Fruit fly (Drosophila melanogaster) Kc167 (cell line): Measurements from ENCODE around the gene CG6415.

Experiments
- Myc ChIP-seq: fragments of >200 bp; optimal IDR thresholded peaks from 2 replicates; lab custom pipeline; 2017; ENCODE audit warnings: missing external identifiers
- Sin3A ChIP-seq: fragments of >200 bp; optimal IDR thresholded peaks from 2 replicates; lab custom pipeline; 2018; ENCODE audit warnings: missing external identifiers
- h ChIP-seq: fragments of >200 bp; optimal IDR thresholded peaks from 3 replicates; lab custom pipeline; 2018; ENCODE audit warnings: missing external identifiers
- insv ChIP-seq: fragments of >200 bp; optimal IDR thresholded peaks from 3 replicates; lab custom pipeline; 2018; ENCODE audit warnings: missing external identifiers
- psq ChIP-seq: fragments of >200 bp; optimal IDR thresholded peaks from 2 replicates; lab custom pipeline; 2017; ENCODE audit warnings: missing external identifiers
- ttk ChIP-seq: sonication (Bioruptor generic); optimal IDR thresholded peaks from 2 replicates; lab custom pipeline; 2017; ENCODE audit warnings: missing external identifiers

The CG6415 gene

dm6 chr2L:10682197-10682596, 21.2 kb upstream of the CG6415 start:
- no peak for TF ChIP-seq psq
- TF ChIP-seq Myc (lab: Kevin White, UChicago), result no peak
- no peak for TF ChIP-seq Sin3A (lab: Kevin White, UChicago)
- TF ChIP-seq h (lab: Kevin White, UChicago), result no peak

- TF ChIP-seq Sin3A (lab: Kevin White, UChicago) (no peak), ttk (no peak), psq (no peak), Myc (lab: Kevin White, UChicago) (no peak), insv (no peak), h (lab: Kevin White, UChicago) (no peak)
Measured at dm6 chr2L:10682912-10683311, 20.5 kb upstream of the CG6415 start.

- no peak for TF ChIP-seq Myc (lab: Kevin White, UChicago)
- TF ChIP-seq insv, result no peak
- TF ChIP-seq psq, result no peak
- no peak for TF ChIP-seq ttk
- no peak for TF ChIP-seq h (lab: Kevin White, UChicago)
- no peak for TF ChIP-seq Sin3A (lab: Kevin White, UChicago)
Measured at dm6 chr2L:10684309-10684708, 19.1 kb upstream of the CG6415 start, which contains the start of gene CG7299. TSS of gene CG7299 (minus strand) at chr2L:10684409.

- TF ChIP-seq insv, result no peak
- no peak for TF ChIP-seq ttk
- no peak for TF ChIP-seq h (lab: Kevin White, UChicago)
- TF ChIP-seq Sin3A (lab: Kevin White, UChicago), result no peak
- TF ChIP-seq psq, result no peak
- TF ChIP-seq Myc (lab: Kevin White, UChicago), result no peak
Measured at dm6 chr2L:10685666-10686065, 17.8 kb upstream of the CG6415 start.

dm6 chr2L:10687009-10687793, 16.2 kb upstream of the CG6415 start, which contains the start of gene CG7296:
TSS of gene CG7296 (minus strand) at chr2L:10687066.
- TF ChIP-seq Sin3A (lab: Kevin White, UChicago) (no peak), ttk (no peak), insv (no peak), psq (no peak), h (lab: Kevin White, UChicago) (no peak), Myc (lab: Kevin White, UChicago) (no peak)

dm6 chr2L:10687794-10688185, 15.6 kb upstream of the CG6415 start:
- TF ChIP-seq insv (no peak), ttk (no peak), Myc (lab: Kevin White, UChicago) (no peak), h (lab: Kevin White, UChicago) (no peak)

dm6 chr2L:10688764-10689163, 14.7 kb upstream of the CG6415 start:
- TF ChIP-seq psq, result no peak

dm6 chr2L:10689221-10690034, 14.0 kb upstream of the CG6415 start, which contains the start of gene CG7294:
TSS of gene CG7294 (minus strand) at chr2L:10689271.
- TF ChIP-seq psq, result no peak
- no peak for TF ChIP-seq insv
- no peak for TF ChIP-seq ttk
- TF ChIP-seq h (lab: Kevin White, UChicago), result no peak
- no peak for TF ChIP-seq Myc (lab: Kevin White, UChicago)
- TF ChIP-seq Sin3A (lab: Kevin White, UChicago), result no peak

- TF ChIP-seq psq, result no peak
- no peak for TF ChIP-seq ttk
- no peak for TF ChIP-seq Myc (lab: Kevin White, UChicago)
- no peak for TF ChIP-seq Sin3A (lab: Kevin White, UChicago)
Measured at dm6 chr2L:10693018-10693417, 10.4 kb upstream of the CG6415 start.

- no peak for TF ChIP-seq insv
- TF ChIP-seq Sin3A (lab: Kevin White, UChicago), result no peak
- TF ChIP-seq Myc (lab: Kevin White, UChicago), result no peak
- no peak for TF ChIP-seq psq
- TF ChIP-seq h (lab: Kevin White, UChicago), result no peak
- TF ChIP-seq ttk, result no peak
Measured at dm6 chr2L:10694053-10694618, 9.3 kb upstream of the CG6415 start, which contains the start of gene CG17108. TSS of gene CG17108 (minus strand) at chr2L:10694103.

dm6 chr2L:10697992-10698391, 5.4 kb upstream of the CG6415 start, which contains the start of gene CG7300:
TSS of gene CG7300 (minus strand) at chr2L:10698043.
- TF ChIP-seq psq, result no peak
- TF ChIP-seq insv, result no peak
- no peak for TF ChIP-seq h (lab: Kevin White, UChicago)
- TF ChIP-seq Myc (lab: Kevin White, UChicago), result no peak
- TF ChIP-seq Sin3A (lab: Kevin White, UChicago), result no peak
- TF ChIP-seq ttk, result no peak

- TF ChIP-seq insv (no peak), ttk (no peak), Myc (lab: Kevin White, UChicago) (no peak), Sin3A (lab: Kevin White, UChicago) (no peak), psq (no peak), h (lab: Kevin White, UChicago) (no peak)
Measured at dm6 chr2L:10701499-10702062, 1.8 kb upstream of the CG6415 start, which contains the start of gene Lip1. TSS of gene Lip1 (minus strand) at chr2L:10701544.
